Worm (Caenorhabditis elegans) whole organism, late embryonic: Measurements from ENCODE around the gene C14B9.2.
A peak's percentile ranks its signal among the peaks of the same experiment; 100 is the strongest.

Source experiments
- C08G9.2 ChIP-seq: sonication (generic microtip); optimal IDR thresholded peaks from 2 replicates; lab custom pipeline; 2016; ENCODE audit warnings: mild to moderate bottlenecking, missing genetic modification characterization, moderate library complexity, missing compliant biosample characterization
- C38D4.7 ChIP-seq: fragments of 200-800 bp; sonication (Bioruptor generic); optimal IDR thresholded peaks from 2 replicates; lab custom pipeline; 2018; ENCODE audit warnings: mild to moderate bottlenecking, missing genetic modification characterization, moderate library complexity, missing compliant biosample characterization
- T23F11.4 ChIP-seq: fragments of 200-800 bp; sonication (Bioruptor generic); optimal IDR thresholded peaks from 2 replicates; lab custom pipeline; 2018; ENCODE audit warnings: mild to moderate bottlenecking, missing genetic modification characterization, missing compliant biosample characterization
- ama-1 ChIP-seq: fragments of 150-350 bp; optimal IDR thresholded peaks from 2 replicates; lab custom pipeline; 2014
- ceh-14 ChIP-seq: sonication (generic microtip); optimal IDR thresholded peaks from 2 replicates; lab custom pipeline; 2016; ENCODE audit warnings: missing genotype, missing genetic modification characterization, missing compliant biosample characterization
- ceh-18 ChIP-seq: sonication (generic microtip); optimal IDR thresholded peaks from 2 replicates; lab custom pipeline; 2016; ENCODE audit warnings: missing genetic modification characterization, missing compliant biosample characterization
- ceh-22 ChIP-seq: sonication (generic microtip); optimal IDR thresholded peaks from 2 replicates; lab custom pipeline; 2017; ENCODE audit warnings: missing biosample characterization, missing genetic modification characterization
- ceh-24 ChIP-seq: sonication (generic microtip); optimal IDR thresholded peaks from 2 replicates; lab custom pipeline; 2016; ENCODE audit warnings: mild to moderate bottlenecking, missing genetic modification characterization, missing compliant biosample characterization
- ceh-34 ChIP-seq: sonication (generic microtip); optimal IDR thresholded peaks from 2 replicates; lab custom pipeline; 2016; ENCODE audit warnings: mild to moderate bottlenecking, missing genetic modification characterization, missing compliant biosample characterization
- ceh-45 ChIP-seq: fragments of 200-800 bp; sonication (Bioruptor generic); IDR thresholded peaks from 2 replicates; pipeline ENCODE4 v1.3.6; 2022; ENCODE audit warnings: missing genetic modification reagents, missing genetic modification characterization, missing compliant biosample characterization
- ceh-6 ChIP-seq: fragments of 200-800 bp; sonication (Bioruptor generic); optimal IDR thresholded peaks from 2 replicates; lab custom pipeline; 2018; ENCODE audit warnings: mild to moderate bottlenecking, missing genetic modification characterization, missing compliant biosample characterization
- ceh-9 ChIP-seq: sonication (generic microtip); optimal IDR thresholded peaks from 2 replicates; lab custom pipeline; 2016; ENCODE audit warnings: mild to moderate bottlenecking, missing genetic modification characterization, inconsistent platforms, missing compliant biosample characterization
- dmd-4 ChIP-seq: sonication (generic microtip); optimal IDR thresholded peaks from 2 replicates; lab custom pipeline; 2016; ENCODE audit warnings: borderline replicate concordance, missing genetic modification characterization, missing compliant biosample characterization
- elt-2 ChIP-seq: sonication (generic microtip); optimal IDR thresholded peaks from 2 replicates; lab custom pipeline; 2016; ENCODE audit warnings: missing genetic modification reagents, missing genetic modification characterization, missing compliant biosample characterization
- elt-4 ChIP-seq: sonication (generic microtip); optimal IDR thresholded peaks from 2 replicates; lab custom pipeline; 2016; ENCODE audit warnings: missing genetic modification characterization, missing compliant biosample characterization
- ets-4 ChIP-seq: sonication (generic microtip); optimal IDR thresholded peaks from 2 replicates; lab custom pipeline; 2016; ENCODE audit warnings: missing genetic modification characterization, missing compliant biosample characterization
- fax-1 ChIP-seq: sonication (generic microtip); optimal IDR thresholded peaks from 2 replicates; lab custom pipeline; 2016; ENCODE audit warnings: missing genotype, missing genetic modification characterization, missing compliant biosample characterization
- fkh-10 ChIP-seq: fragments of 150-350 bp; optimal IDR thresholded peaks from 2 replicates; lab custom pipeline; 2014; ENCODE audit warnings: missing biosample characterization, missing genetic modification reagents, missing genetic modification characterization
- fkh-6 ChIP-seq: sonication (generic microtip); optimal IDR thresholded peaks from 2 replicates; lab custom pipeline; 2016; ENCODE audit warnings: missing genetic modification characterization, missing compliant biosample characterization
- gmeb-2 ChIP-seq: sonication (generic microtip); optimal IDR thresholded peaks from 2 replicates; lab custom pipeline; 2016; ENCODE audit warnings: missing genetic modification characterization, inconsistent platforms, missing compliant biosample characterization
- hlh-15 ChIP-seq: sonication (generic microtip); optimal IDR thresholded peaks from 2 replicates; lab custom pipeline; 2016; ENCODE audit warnings: missing genetic modification characterization, missing compliant biosample characterization
- hlh-30 ChIP-seq: sonication (generic microtip); optimal IDR thresholded peaks from 2 replicates; lab custom pipeline; 2017; ENCODE audit warnings: antibody characterized with exemption, missing genetic modification characterization, missing compliant biosample characterization; ENCODE audit not compliant: insufficient read depth
- hlh-6 ChIP-seq: sonication (generic microtip); optimal IDR thresholded peaks from 2 replicates; lab custom pipeline; 2016; ENCODE audit warnings: missing genotype, missing genetic modification characterization, missing compliant biosample characterization
- hlh-8 ChIP-seq: sonication (generic microtip); optimal IDR thresholded peaks from 2 replicates; lab custom pipeline; 2016; ENCODE audit warnings: missing genotype, missing genetic modification characterization, missing compliant biosample characterization
- lim-6 ChIP-seq: sonication (generic microtip); optimal IDR thresholded peaks from 2 replicates; lab custom pipeline; 2016; ENCODE audit warnings: missing genetic modification characterization, missing compliant biosample characterization
- mec-3 ChIP-seq: sonication (generic microtip); optimal IDR thresholded peaks from 2 replicates; lab custom pipeline; 2016; ENCODE audit warnings: borderline replicate concordance, missing genetic modification characterization, missing compliant biosample characterization
- nfya-1 ChIP-seq: sonication (generic microtip); optimal IDR thresholded peaks from 2 replicates; lab custom pipeline; 2017; ENCODE audit warnings: missing genetic modification characterization, mild to moderate bottlenecking, missing compliant biosample characterization, antibody characterized with exemption, moderate library complexity
- nhr-11 ChIP-seq: fragments of 150-350 bp; optimal IDR thresholded peaks from 2 replicates; lab custom pipeline; 2014; ENCODE audit warnings: missing biosample characterization, missing genetic modification characterization
- npax-4 ChIP-seq: sonication (generic microtip); optimal IDR thresholded peaks from 2 replicates; lab custom pipeline; 2016; ENCODE audit warnings: missing genetic modification characterization, missing compliant biosample characterization
- odd-2 ChIP-seq: sonication (generic microtip); optimal IDR thresholded peaks from 2 replicates; lab custom pipeline; 2017; ENCODE audit warnings: antibody characterized with exemption, mild to moderate bottlenecking, missing genetic modification characterization, missing compliant biosample characterization
- pag-3 ChIP-seq: sonication (generic microtip); optimal IDR thresholded peaks from 2 replicates; lab custom pipeline; 2016; ENCODE audit warnings: missing compliant biosample characterization, missing genetic modification characterization, borderline replicate concordance
- pax-1 ChIP-seq: fragments of 150-350 bp; optimal IDR thresholded peaks from 2 replicates; lab custom pipeline; 2014; ENCODE audit warnings: missing biosample characterization, missing genetic modification characterization
- pha-2 ChIP-seq: sonication (generic microtip); optimal IDR thresholded peaks from 2 replicates; lab custom pipeline; 2017; ENCODE audit warnings: mild to moderate bottlenecking, missing genetic modification characterization, missing compliant biosample characterization
- pha-4 ChIP-seq: fragments of 150-350 bp; optimal IDR thresholded peaks from 2 replicates; lab custom pipeline; 2018; ENCODE audit warnings: missing biosample characterization, missing genetic modification reagents, missing genetic modification characterization
- pqm-1 ChIP-seq: sonication (generic microtip); optimal IDR thresholded peaks from 2 replicates; lab custom pipeline; 2016; ENCODE audit warnings: missing genetic modification characterization, missing compliant biosample characterization
- pros-1 ChIP-seq: fragments of 150-350 bp; optimal IDR thresholded peaks from 2 replicates; lab custom pipeline; 2014; ENCODE audit warnings: missing biosample characterization, missing genetic modification reagents, missing genetic modification characterization
- sdc-2 ChIP-seq: sonication (generic microtip); optimal IDR thresholded peaks from 2 replicates; lab custom pipeline; 2016; ENCODE audit warnings: missing genotype, missing genetic modification characterization, missing compliant biosample characterization
- sox-2 ChIP-seq: fragments of 200-800 bp; sonication (Bioruptor generic); IDR thresholded peaks from 2 replicates; pipeline ENCODE4 v1.3.6; 2022; ENCODE audit warnings: missing genetic modification reagents, missing genetic modification characterization, missing compliant biosample characterization
- sox-4 ChIP-seq: sonication (generic microtip); optimal IDR thresholded peaks from 2 replicates; lab custom pipeline; 2017; ENCODE audit warnings: mild to moderate bottlenecking, missing genetic modification characterization, inconsistent platforms, missing compliant biosample characterization
- syd-9 ChIP-seq: sonication (generic microtip); optimal IDR thresholded peaks from 2 replicates; lab custom pipeline; 2016; ENCODE audit warnings: mild to moderate bottlenecking, missing genetic modification characterization, moderate library complexity, missing compliant biosample characterization
- tbx-7 ChIP-seq: sonication (generic microtip); optimal IDR thresholded peaks from 2 replicates; lab custom pipeline; 2016; ENCODE audit warnings: missing genotype, missing genetic modification characterization, missing compliant biosample characterization
- ttx-3 ChIP-seq: sonication (generic microtip); optimal IDR thresholded peaks from 2 replicates; lab custom pipeline; 2016; ENCODE audit warnings: missing genetic modification reagents, missing genetic modification characterization, missing compliant biosample characterization
- unc-86 ChIP-seq: sonication (generic microtip); optimal IDR thresholded peaks from 2 replicates; lab custom pipeline; 2016; ENCODE audit warnings: missing genetic modification characterization, missing compliant biosample characterization
- zip-5 ChIP-seq: sonication (generic microtip); optimal IDR thresholded peaks from 2 replicates; lab custom pipeline; 2016; ENCODE audit warnings: missing genetic modification characterization, missing compliant biosample characterization
- ztf-16 ChIP-seq: sonication (generic microtip); optimal IDR thresholded peaks from 2 replicates; lab custom pipeline; 2017; ENCODE audit warnings: missing genetic modification characterization, missing compliant biosample characterization

The C14B9.2 gene

ce11 chrIII:8106476-8106875 is 27.0 kb upstream of the C14B9.2 start (continued):
- TF ChIP-seq hlh-8 (tag; lab: Kevin White, UChicago) (peak; percentile 17), C08G9.2 (peak; percentile 72), ceh-6 (GFP tag; lab: Kevin White, UChicago) (peak; percentile 74), lim-6 (tag; lab: Kevin White, UChicago) (no peak), ceh-34 (tag; lab: Kevin White, UChicago) (peak; percentile 79), sdc-2 (peak; percentile 70), gmeb-2 (peak; percentile 53), sox-4 (tag; lab: Kevin White, UChicago) (peak; percentile 67), ceh-9 (tag; lab: Kevin White, UChicago) (peak; percentile 56), fax-1 (tag; lab: Kevin White, UChicago) (peak; percentile 40), nhr-11 (tag; lab: Kevin White, UChicago) (no peak), pqm-1 (tag; lab: Kevin White, UChicago) (no peak), ets-4 (tag; lab: Kevin White, UChicago) (no peak), C38D4.7 (GFP tag; lab: Kevin White, UChicago) (peak; percentile 76), npax-4 (tag; lab: Kevin White, UChicago) (peak; percentile 51), pros-1 (tag; lab: Kevin White, UChicago) (peak; percentile 34), pha-4 (tag; lab: Kevin White, UChicago) (no peak), unc-86 (tag; lab: Kevin White, UChicago) (peak; percentile 66), elt-4 (no peak), pag-3 (tag; lab: Kevin White, UChicago) (no peak), hlh-15 (tag; lab: Kevin White, UChicago) (peak; percentile 1), ztf-16 (peak; percentile 46), zip-5 (tag; lab: Kevin White, UChicago) (peak; percentile 36), ceh-45 (GFP tag; lab: Robert Waterston, UW) (peak; percentile 86), ceh-24 (tag; lab: Kevin White, UChicago) (peak; percentile 35), pax-1 (tag; lab: Kevin White, UChicago) (no peak), sox-2 (GFP tag; lab: Robert Waterston, UW) (peak; percentile 67), ama-1 (lab: Kevin White, UChicago) (no peak), odd-2 (tag; lab: Kevin White, UChicago) (peak; percentile 40), hlh-30 (tag; lab: Kevin White, UChicago) (no peak), pha-2 (peak; percentile 62), hlh-6 (tag; lab: Kevin White, UChicago) (peak; percentile 83), T23F11.4 (GFP tag; lab: Kevin White, UChicago) (peak; percentile 70), elt-2 (tag; lab: Kevin White, UChicago) (peak; percentile 71), ttx-3 (tag; lab: Kevin White, UChicago) (peak; percentile 58), fkh-6 (tag; lab: Kevin White, UChicago) (peak; percentile 70), mec-3 (tag; lab: Kevin White, UChicago) (no peak), ceh-18 (tag; lab: Kevin White, UChicago) (peak; percentile 73), ceh-14 (tag; lab: Kevin White, UChicago) (peak; percentile 69), fkh-10 (GFP tag; lab: Kevin White, UChicago) (peak; percentile 44), dmd-4 (tag; lab: Kevin White, UChicago) (peak; percentile 40), syd-9 (tag; lab: Kevin White, UChicago) (peak; percentile 49), nfya-1 (peak; percentile 41), tbx-7 (peak; percentile 32), ceh-22 (tag; lab: Kevin White, UChicago) (no peak)
